Worm (Caenorhabditis elegans) whole organism, L4 larva: ENCODE results near the gene ilcr-1.

Experiments used
- D1046.2 ChIP-seq: fragments of 200-800 bp; sonication (Bioruptor generic); IDR thresholded peaks from 2 replicates; pipeline ENCODE4 v1.3.6; 2022; ENCODE audit warnings: missing genetic modification characterization, missing compliant biosample characterization
- F26F4.8 ChIP-seq: fragments of 200-800 bp; sonication (Bioruptor generic); conservative IDR thresholded peaks from 2 replicates; pipeline ENCODE4 v1.3.6; 2022; ENCODE audit warnings: missing genetic modification characterization, missing compliant biosample characterization
- F37D6.2 ChIP-seq: sonication (generic microtip); optimal IDR thresholded peaks from 2 replicates; lab custom pipeline; 2016; ENCODE audit warnings: mild to moderate bottlenecking, missing genetic modification characterization, missing compliant biosample characterization
- R02D3.7 ChIP-seq: fragments of 150-350 bp; sonication (generic microtip); optimal IDR thresholded peaks from 3 replicates; lab custom pipeline; 2014; ENCODE audit warnings: missing biosample characterization, missing genetic modification characterization
- Y105C5A.15 ChIP-seq: fragments of 200-800 bp; sonication (Bioruptor generic); IDR thresholded peaks from 2 replicates; pipeline ENCODE4 v1.3.6; 2022; ENCODE audit warnings: missing genetic modification characterization, missing compliant biosample characterization
- Y5F2A.4 ChIP-seq: fragments of 200-800 bp; sonication (Bioruptor generic); optimal IDR thresholded peaks from 2 replicates; lab custom pipeline; 2018; ENCODE audit warnings: mild to moderate bottlenecking, missing genetic modification characterization, missing compliant biosample characterization
- aha-1 ChIP-seq: fragments of 150-350 bp; peaks from one replicate; lab custom pipeline; 2014; ENCODE audit warnings: missing biosample characterization, missing genetic modification characterization
- ceh-28 ChIP-seq: fragments of 150-350 bp; optimal IDR thresholded peaks from 2 replicates; lab custom pipeline; 2014; ENCODE audit warnings: missing biosample characterization, missing genetic modification reagents, missing genetic modification characterization
- ceh-32 ChIP-seq: sonication (generic microtip); optimal IDR thresholded peaks from 2 replicates; lab custom pipeline; 2016; ENCODE audit warnings: mild to moderate bottlenecking, missing genetic modification characterization, missing compliant biosample characterization; ENCODE audit not compliant: poor library complexity
- ces-1 ChIP-seq: fragments of 150-350 bp; sonication (generic microtip); optimal IDR thresholded peaks from 4 replicates; lab custom pipeline; 2014; ENCODE audit warnings: missing biosample characterization, missing genetic modification reagents, missing genetic modification characterization
- ctbp-1 ChIP-seq: fragments of 200-800 bp; sonication (Bioruptor generic); IDR thresholded peaks from 2 replicates; pipeline ENCODE4 v1.3.6; 2022; ENCODE audit warnings: missing genetic modification reagents, missing genetic modification characterization, missing compliant biosample characterization
- daf-16 ChIP-seq, 3 experiments: sonication (generic microtip); optimal IDR thresholded peaks; 2 replicates each; lab custom pipeline; 2016 to 2017; ENCODE audit warnings: missing genetic modification characterization in 3 of 3, missing genetic modification reagents in 3 of 3, mild to moderate bottlenecking in 2 of 3, missing compliant biosample characterization in 2 of 3, missing biosample characterization in 1 of 3, moderate library complexity in 1 of 3
- daf-8 ChIP-seq: fragments of 200-800 bp; sonication (Bioruptor generic); IDR thresholded peaks from 2 replicates; pipeline ENCODE4 v1.3.6; 2022; ENCODE audit warnings: missing genetic modification characterization, missing compliant biosample characterization
- dmd-9 ChIP-seq: fragments of 200-800 bp; sonication (Bioruptor generic); IDR thresholded peaks from 2 replicates; pipeline ENCODE4 v1.3.6; 2022; ENCODE audit warnings: missing genetic modification reagents, missing genetic modification characterization, missing compliant biosample characterization
- dpl-1 ChIP-seq: fragments of 150-350 bp; optimal IDR thresholded peaks from 2 replicates; lab custom pipeline; 2014; ENCODE audit warnings: missing biosample characterization, missing genetic modification reagents, missing genetic modification characterization
- dve-1 ChIP-seq: sonication (generic microtip); optimal IDR thresholded peaks from 2 replicates; lab custom pipeline; 2017; ENCODE audit warnings: antibody characterized with exemption, mild to moderate bottlenecking, missing genetic modification characterization, missing compliant biosample characterization; ENCODE audit not compliant: insufficient read depth
- egl-27 ChIP-seq: sonication (generic microtip); optimal IDR thresholded peaks from 3 replicates; lab custom pipeline; 2017; ENCODE audit warnings: missing biosample characterization, missing genetic modification reagents, missing genetic modification characterization
- fkh-10 ChIP-seq: fragments of 150-350 bp; optimal IDR thresholded peaks from 2 replicates; lab custom pipeline; 2014; ENCODE audit warnings: missing biosample characterization, missing genetic modification reagents, missing genetic modification characterization
- fos-1 ChIP-seq: fragments of 150-350 bp; optimal IDR thresholded peaks from 2 replicates; lab custom pipeline; 2014; ENCODE audit warnings: missing biosample characterization, missing genetic modification characterization
- hif-1 ChIP-seq, 2 experiments: sonication (generic microtip); optimal IDR thresholded peaks; 2 replicates each; lab custom pipeline; 2016 to 2017; ENCODE audit warnings: missing compliant biosample characterization in 2 of 2, missing genetic modification characterization in 2 of 2, missing genetic modification reagents in 2 of 2, missing genotype in 2 of 2, mild to moderate bottlenecking in 1 of 2
- hlh-30 ChIP-seq: sonication (generic microtip); optimal IDR thresholded peaks from 2 replicates; lab custom pipeline; 2017; ENCODE audit warnings: antibody characterized with exemption, mild to moderate bottlenecking, missing genetic modification characterization, missing compliant biosample characterization; ENCODE audit not compliant: insufficient read depth
- hmg-1.1 ChIP-seq: fragments of 200-800 bp; sonication (Bioruptor generic); IDR thresholded peaks from 2 replicates; pipeline ENCODE4 v1.3.6; 2022; ENCODE audit warnings: missing genetic modification reagents, missing genetic modification characterization, missing compliant biosample characterization
- jun-1 ChIP-seq: fragments of 150-350 bp; optimal IDR thresholded peaks from 2 replicates; lab custom pipeline; 2014; ENCODE audit warnings: missing biosample characterization, missing genetic modification reagents, missing genetic modification characterization
- lim-7 ChIP-seq: fragments of 200-800 bp; sonication (Bioruptor generic); IDR thresholded peaks from 2 replicates; pipeline ENCODE4 v1.3.6; 2022; ENCODE audit warnings: missing genetic modification characterization, missing compliant biosample characterization
- lin-38 ChIP-seq: fragments of 200-800 bp; sonication (Bioruptor generic); IDR thresholded peaks from 2 replicates; pipeline ENCODE4 v1.3.6; 2022; ENCODE audit warnings: missing genetic modification reagents, missing genetic modification characterization, missing compliant biosample characterization
- lsy-2 ChIP-seq, 2 experiments: fragments of 150-350 bp in 1 of 2; sonication (generic microtip) in 1 of 2; optimal IDR thresholded peaks; 2 replicates each; lab custom pipeline; 2014 to 2017; ENCODE audit warnings: missing biosample characterization in 2 of 2, missing genetic modification characterization in 2 of 2
- mdl-1 ChIP-seq, 2 experiments: fragments of 150-350 bp in 1 of 2; sonication (generic microtip) in 1 of 2; optimal IDR thresholded peaks; 2 replicates each; lab custom pipeline; 2014 to 2017; ENCODE audit warnings: missing biosample characterization in 2 of 2, missing genetic modification characterization in 2 of 2
- mep-1 ChIP-seq: fragments of 150-350 bp; sonication (generic microtip); optimal IDR thresholded peaks from 3 replicates; lab custom pipeline; 2014; ENCODE audit warnings: missing biosample characterization, missing genetic modification characterization
- nhr-102 ChIP-seq: sonication (generic microtip); optimal IDR thresholded peaks from 2 replicates; lab custom pipeline; 2016; ENCODE audit warnings: mild to moderate bottlenecking, missing genetic modification characterization, moderate library complexity, missing compliant biosample characterization
- nhr-11 ChIP-seq: fragments of 150-350 bp; optimal IDR thresholded peaks from 2 replicates; lab custom pipeline; 2014; ENCODE audit warnings: missing biosample characterization, missing genetic modification characterization
- nhr-111 ChIP-seq: fragments of 200-800 bp; sonication (Bioruptor generic); optimal IDR thresholded peaks from 2 replicates; lab custom pipeline; 2018; ENCODE audit warnings: mild to moderate bottlenecking, missing genetic modification characterization, missing compliant biosample characterization
- nhr-237 ChIP-seq: sonication (generic microtip); optimal IDR thresholded peaks from 2 replicates; lab custom pipeline; 2017; ENCODE audit warnings: missing biosample characterization, missing genetic modification characterization
- nhr-28 ChIP-seq: fragments of 150-350 bp; optimal IDR thresholded peaks from 2 replicates; lab custom pipeline; 2014; ENCODE audit warnings: missing biosample characterization, missing genetic modification characterization
- nhr-6 ChIP-seq: fragments of 150-350 bp; optimal IDR thresholded peaks from 2 replicates; lab custom pipeline; 2014; ENCODE audit warnings: missing biosample characterization, missing genetic modification characterization
- nhr-76 ChIP-seq: fragments of 150-350 bp; optimal IDR thresholded peaks from 2 replicates; lab custom pipeline; 2014; ENCODE audit warnings: missing biosample characterization, missing genetic modification characterization
- pha-4 ChIP-seq, 2 experiments: fragments of 150-350 bp in 1 of 2; fragments of 200-800 bp in 1 of 2; sonication (Bioruptor generic) in 1 of 2; IDR thresholded peaks in 1 of 2; optimal IDR thresholded peaks in 1 of 2; 2 replicates each; pipeline versions ENCODE4 v1.3.6 to Lab custom; 2014 to 2022; ENCODE audit warnings: missing genetic modification characterization in 2 of 2, missing genetic modification reagents in 2 of 2, missing biosample characterization in 1 of 2, missing compliant biosample characterization in 1 of 2
- rbr-2 ChIP-seq: sonication (generic microtip); optimal IDR thresholded peaks from 2 replicates; lab custom pipeline; 2016; ENCODE audit warnings: missing genotype, missing genetic modification characterization, missing compliant biosample characterization
- snpc-1.2 ChIP-seq: fragments of 200-800 bp; sonication (Bioruptor generic); IDR thresholded peaks from 2 replicates; pipeline ENCODE4 v1.3.6; 2022; ENCODE audit warnings: missing genetic modification reagents, missing genetic modification characterization, missing compliant biosample characterization
- spr-1 ChIP-seq: sonication (generic microtip); optimal IDR thresholded peaks from 2 replicates; lab custom pipeline; 2016; ENCODE audit warnings: mild to moderate bottlenecking, missing genetic modification characterization, missing compliant biosample characterization
- tra-1 ChIP-seq: fragments of 200-800 bp; sonication (Bioruptor generic); IDR thresholded peaks from 2 replicates; pipeline ENCODE4 v1.3.6; 2022; ENCODE audit warnings: missing genetic modification reagents, missing genetic modification characterization, missing compliant biosample characterization
- unc-62 ChIP-seq, 3 experiments: fragments of 150-350 bp in 1 of 3; sonication (generic microtip); optimal IDR thresholded peaks in 2 of 3; peaks in 1 of 3; 1 replicate in 1 of 3; 2 replicates in 2 of 3; lab custom pipeline; 2014 to 2017; ENCODE audit warnings: missing biosample characterization in 3 of 3, missing genetic modification characterization in 3 of 3, missing genetic modification reagents in 3 of 3, missing genotype in 1 of 3
- zag-1 ChIP-seq: fragments of 150-350 bp; optimal IDR thresholded peaks from 2 replicates; lab custom pipeline; 2014; ENCODE audit warnings: missing biosample characterization, missing genetic modification characterization
- zip-2 ChIP-seq: fragments of 150-350 bp; optimal IDR thresholded peaks from 2 replicates; lab custom pipeline; 2014; ENCODE audit warnings: missing biosample characterization, missing genetic modification characterization
- ztf-7 ChIP-seq: fragments of 150-350 bp; optimal IDR thresholded peaks from 2 replicates; lab custom pipeline; 2014; ENCODE audit warnings: missing biosample characterization, missing genetic modification characterization

The ilcr-1 gene

ce11 chrIV:14260761-14261160 lies 15.5 kb upstream of the ilcr-1 start (continued):
- TF ChIP-seq fkh-10 (GFP tag; lab: Kevin White, UChicago) (peak; percentile 88), lim-7 (no peak), nhr-76 (no peak), rbr-2 (peak; percentile 65), ceh-28 (tag; lab: Kevin White, UChicago) (no peak), ces-1 (no peak), nhr-6 (tag; lab: Kevin White, UChicago) (no peak), hlh-30 (tag; lab: Kevin White, UChicago) (peak; percentile 19), mep-1 (tag; lab: Kevin White, UChicago) (peak; percentile 49), nhr-111 (GFP tag; lab: Kevin White, UChicago) (no peak), ceh-32 (tag; lab: Kevin White, UChicago) (no peak)

DNA sequence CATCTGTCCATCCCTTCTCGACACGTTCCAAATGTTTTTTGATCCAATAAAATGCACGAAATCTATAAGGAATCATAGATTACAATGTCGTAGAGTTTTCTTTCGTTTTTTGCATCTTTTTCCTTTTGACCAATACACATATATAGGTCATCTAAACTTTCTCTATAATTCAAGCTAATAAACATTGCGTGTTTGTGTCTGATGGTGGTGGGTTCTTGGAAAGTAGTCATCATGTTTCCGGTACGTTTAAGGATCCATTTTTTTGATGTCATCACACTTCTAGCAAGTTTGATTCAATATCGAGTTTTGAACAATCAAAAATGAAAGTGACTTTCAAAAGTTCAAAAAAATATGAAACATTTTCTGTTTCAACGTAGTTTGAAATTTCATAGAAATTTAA lies 7.4 kb upstream of the ilcr-1 start:
- TF ChIP-seq fos-1 (tag; lab: Kevin White, UChicago) (no peak), R02D3.7 (tag; lab: Kevin White, UChicago) (no peak), zip-2 (tag; lab: Kevin White, UChicago) (no peak), dmd-9 (GFP tag; lab: Robert Waterston, UW) (no peak), spr-1 (tag; lab: Kevin White, UChicago) (no peak), ceh-28 (tag; lab: Kevin White, UChicago) (no peak), lin-38 (GFP tag; lab: Robert Waterston, UW) (no peak), F26F4.8 (no peak), ztf-7 (tag; lab: Kevin White, UChicago) (no peak), nhr-237 (tag; lab: Kevin White, UChicago) (no peak), D1046.2 (GFP tag; lab: Robert Waterston, UW) (no peak), zag-1 (tag; lab: Kevin White, UChicago) (no peak), snpc-1.2 (no peak), dpl-1 (GFP tag; lab: Kevin White, UChicago) (no peak), nhr-28 (tag; lab: Kevin White, UChicago) (no peak), tra-1 (GFP tag; lab: Robert Waterston, UW) (no peak), ces-1 (no peak), daf-16 (GFP tag; optimal IDR thresholded peaks at IDR 0.05; lab: Kevin White, UChicago) (no peak), daf-16 (tag; optimal IDR thresholded peaks at IDR 0.05; lab: Kevin White, UChicago) (no peak), jun-1 (tag; lab: Kevin White, UChicago) (no peak), Y105C5A.15 (GFP tag; lab: Robert Waterston, UW) (no peak)
- TF ChIP-seq, all 104 proteins: peak for 0

DNA sequence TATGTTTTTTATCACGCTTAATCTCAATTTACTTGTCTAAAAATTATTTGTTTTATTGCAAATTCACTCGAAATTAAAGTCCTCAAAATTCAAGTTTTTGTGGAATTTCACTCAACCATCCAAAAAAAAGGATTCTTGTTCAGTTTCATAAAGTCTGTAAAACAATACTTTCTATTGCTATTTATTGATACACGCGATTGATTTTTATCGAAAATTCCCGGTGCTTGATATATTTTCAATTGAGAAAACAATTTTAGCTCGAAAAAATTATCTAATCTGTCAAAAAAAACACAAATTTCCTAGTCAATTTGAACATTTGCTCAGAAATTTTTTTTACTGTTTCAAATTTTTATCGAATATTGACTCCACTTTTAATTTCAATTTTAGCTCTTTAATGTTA lies 6.3 kb upstream of the ilcr-1 start:
- no peak for TF ChIP-seq daf-8 (GFP tag; lab: Robert Waterston, UW)
- peak; percentile 94 for TF ChIP-seq aha-1
- no peak for TF ChIP-seq Y5F2A.4 (GFP tag; lab: Kevin White, UChicago)

DNA sequence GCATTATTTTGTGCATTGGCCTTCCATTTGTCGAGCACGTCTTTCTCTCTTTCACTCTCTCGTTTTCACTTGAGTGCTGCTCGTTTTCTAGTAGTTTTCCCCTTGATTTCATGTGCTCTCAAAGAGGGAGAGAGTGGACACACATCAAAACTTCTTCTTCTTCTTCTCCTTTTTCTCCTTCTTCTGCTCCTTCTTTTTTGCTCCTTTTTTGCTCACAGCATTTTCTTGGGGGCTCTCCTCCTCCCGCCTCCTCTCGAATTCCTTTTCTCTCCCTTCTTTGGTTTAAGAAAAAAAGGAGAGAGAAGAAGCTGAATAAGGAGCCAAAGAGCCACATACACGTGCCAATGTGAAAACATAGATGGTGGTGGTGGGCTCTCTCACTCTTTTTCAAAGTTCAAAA lies 3.7 kb upstream of the ilcr-1 start:
- TF ChIP-seq nhr-102 (no peak), fkh-10 (GFP tag; lab: Kevin White, UChicago) (peak; percentile 43), ctbp-1 (0 out of 2 replicates have a peak, but pooled peaks have one; percentile 61), mdl-1 (tag; optimal IDR thresholded peaks at IDR 0.05; lab: Kevin White, UChicago) (peak; percentile 49 to 92), spr-1 (tag; lab: Kevin White, UChicago) (no peak), R02D3.7 (tag; lab: Kevin White, UChicago) (no peak), hif-1 (tag; optimal IDR thresholded peaks at IDR 0.05; lab: Kevin White, UChicago) (peak in 1 of 2 experiments; percentile 33), dpl-1 (GFP tag; lab: Kevin White, UChicago) (no peak), aha-1 (peak; percentile 96), lsy-2 (tag; optimal IDR thresholded peaks at IDR 0.05; lab: Kevin White, UChicago) (peak; percentile 2 to 42), unc-62 (GFP tag; optimal IDR thresholded peaks at IDR 0.05 in 1 of 2; lab: Kevin White, UChicago) (peak in 1 of 2 experiments; percentile 52), unc-62 (tag; optimal IDR thresholded peaks at IDR 0.05; lab: Kevin White, UChicago) (no peak), hlh-30 (tag; lab: Kevin White, UChicago) (peak; percentile 24), F37D6.2 (peak; percentile 9), nhr-11 (tag; lab: Kevin White, UChicago) (peak; percentile 7), hmg-1.1 (GFP tag; lab: Robert Waterston, UW) (peak; percentile 44; the same call in 1 of the 2 replicates), egl-27 (tag; lab: Kevin White, UChicago) (no peak), mep-1 (tag; lab: Kevin White, UChicago) (peak; percentile 54), dve-1 (tag; lab: Kevin White, UChicago) (no peak), rbr-2 (peak; percentile 48), pha-4 (GFP tag; IDR thresholded peaks at IDR 0.05; lab: Robert Waterston, UW) (peak; percentile 18; the same call in 1 of the 2 replicates), pha-4 (tag; optimal IDR thresholded peaks at IDR 0.05; lab: Kevin White, UChicago) (no peak)
